Worm (Caenorhabditis elegans): ENCODE data around the gene vit-5.

The vit-5 gene

ce11 chrX:3403195-3403594 is at the start of gene vit-5:
Gene vit-5, plus strand, starts transcription at chrX:3403471.
- TF ChIP-seq ets-7 (tag; optimal IDR thresholded peaks at IDR 0.05) (no peak), scrt-1 (GFP tag; IDR thresholded peaks at IDR 0.05) (no peak), flt-1 (GFP tag; IDR thresholded peaks at IDR 0.05) (no peak), B0310.2 (tag; optimal IDR thresholded peaks at IDR 0.05) (no peak), pes-1 (GFP tag; IDR thresholded peaks at IDR 0.05) (no peak), hmg-4 (GFP tag; optimal IDR thresholded peaks at IDR 0.05) (no peak)

ce11 chrX:3362378-3362777 is 40.9 kb upstream of the vit-5 start, which contains the start of gene dhs-26:
Gene dhs-26, minus strand, starts transcription at chrX:3362493.
- TF ChIP-seq aly-1 (tag; optimal IDR thresholded peaks at IDR 0.05), result no peak
- no peak for TF ChIP-seq ama-1 (optimal IDR thresholded peaks at IDR 0.05)
- no peak for TF ChIP-seq ceh-13 (GFP tag; optimal IDR thresholded peaks at IDR 0.05)

ce11 chrX:3366782-3367181 is 36.5 kb upstream of the vit-5 start:
- no peak for TF ChIP-seq scrt-1 (GFP tag; IDR thresholded peaks at IDR 0.05)
- TF ChIP-seq flt-1 (GFP tag; IDR thresholded peaks at IDR 0.05), result no peak
- TF ChIP-seq ama-1 (optimal IDR thresholded peaks at IDR 0.05), result no peak
- TF ChIP-seq ceh-13 (GFP tag; optimal IDR thresholded peaks at IDR 0.05), result no peak
- TF ChIP-seq F13C5.2 (tag; optimal IDR thresholded peaks at IDR 0.05), result no peak
- TF ChIP-seq hnd-1 (tag; optimal IDR thresholded peaks at IDR 0.05), result no peak
- TF ChIP-seq B0310.2 (tag; optimal IDR thresholded peaks at IDR 0.05), result no peak
- no peak for TF ChIP-seq pes-1 (GFP tag; IDR thresholded peaks at IDR 0.05)

- TF ChIP-seq tra-4 (tag; optimal IDR thresholded peaks at IDR 0.05), result no peak
Measured at ce11 chrX:3368659-3369058, 34.6 kb upstream of the vit-5 start, which contains the start of gene ZK563.2. Gene ZK563.2, plus strand, starts transcription at chrX:3368959.

ce11 chrX:3369442-3369841 is 33.8 kb upstream of the vit-5 start:
- TF ChIP-seq aly-1 (tag; optimal IDR thresholded peaks at IDR 0.05), result no peak
- TF ChIP-seq ceh-36 (tag; optimal IDR thresholded peaks at IDR 0.05), result no peak

- TF ChIP-seq flt-1 (GFP tag; IDR thresholded peaks at IDR 0.05) (peak; percentile 94), scrt-1 (GFP tag; IDR thresholded peaks at IDR 0.05) (peak; percentile 93), tbx-37 (GFP tag; conservative IDR thresholded peaks at IDR 0.05) (peak; percentile 90), ceh-36 (tag; optimal IDR thresholded peaks at IDR 0.05) (peak; percentile 77), B0310.2 (tag; optimal IDR thresholded peaks at IDR 0.05) (peak; percentile 81), tra-4 (tag; optimal IDR thresholded peaks at IDR 0.05) (peak; percentile 71), F13C5.2 (tag; optimal IDR thresholded peaks at IDR 0.05) (peak; percentile 86), ets-7 (tag; optimal IDR thresholded peaks at IDR 0.05) (peak; percentile 36), hmg-4 (GFP tag; optimal IDR thresholded peaks at IDR 0.05) (peak; percentile 88), sea-1 (GFP tag; conservative IDR thresholded peaks at IDR 0.05) (peak; percentile 92), hnd-1 (tag; optimal IDR thresholded peaks at IDR 0.05) (peak; percentile 71), hmbx-1 (tag; optimal IDR thresholded peaks at IDR 0.05) (peak; percentile 62), ceh-13 (GFP tag; optimal IDR thresholded peaks at IDR 0.05) (peak; percentile 81), aly-1 (tag; optimal IDR thresholded peaks at IDR 0.05) (peak; percentile 88), pes-1 (GFP tag; IDR thresholded peaks at IDR 0.05) (peak; percentile 95), tbx-11 (GFP tag; IDR thresholded peaks at IDR 0.05) (peak; percentile 84), ama-1 (optimal IDR thresholded peaks at IDR 0.05) (no peak)
Measured at ce11 chrX:3371264-3371663, 32.0 kb upstream of the vit-5 start.

ce11 chrX:3374642-3375041 is 28.6 kb upstream of the vit-5 start, which contains the start of gene clc-3:
Gene clc-3, minus strand, starts transcription at chrX:3374742.
- TF ChIP-seq B0310.2 (tag; optimal IDR thresholded peaks at IDR 0.05) (no peak), hnd-1 (tag; optimal IDR thresholded peaks at IDR 0.05) (no peak), flt-1 (GFP tag; IDR thresholded peaks at IDR 0.05) (no peak), ama-1 (optimal IDR thresholded peaks at IDR 0.05) (no peak), scrt-1 (GFP tag; IDR thresholded peaks at IDR 0.05) (no peak), F13C5.2 (tag; optimal IDR thresholded peaks at IDR 0.05) (no peak), tra-4 (tag; optimal IDR thresholded peaks at IDR 0.05) (no peak), ceh-13 (GFP tag; optimal IDR thresholded peaks at IDR 0.05) (no peak), aly-1 (tag; optimal IDR thresholded peaks at IDR 0.05) (no peak)

ce11 chrX:3375320-3375719 is 28.0 kb upstream of the vit-5 start:
- TF ChIP-seq flt-1 (GFP tag; IDR thresholded peaks at IDR 0.05) (no peak), hnd-1 (tag; optimal IDR thresholded peaks at IDR 0.05) (no peak), ceh-36 (tag; optimal IDR thresholded peaks at IDR 0.05) (no peak), tbx-37 (GFP tag; conservative IDR thresholded peaks at IDR 0.05) (no peak), aly-1 (tag; optimal IDR thresholded peaks at IDR 0.05) (no peak), sea-1 (GFP tag; conservative IDR thresholded peaks at IDR 0.05) (no peak), ets-7 (tag; optimal IDR thresholded peaks at IDR 0.05) (no peak), tra-4 (tag; optimal IDR thresholded peaks at IDR 0.05) (no peak), hmg-4 (GFP tag; optimal IDR thresholded peaks at IDR 0.05) (no peak)

- TF ChIP-seq hmbx-1 (tag; optimal IDR thresholded peaks at IDR 0.05) (no peak), tbx-37 (GFP tag; conservative IDR thresholded peaks at IDR 0.05) (no peak), ceh-36 (tag; optimal IDR thresholded peaks at IDR 0.05) (no peak), sea-1 (GFP tag; conservative IDR thresholded peaks at IDR 0.05) (no peak), scrt-1 (GFP tag; IDR thresholded peaks at IDR 0.05) (no peak), pes-1 (GFP tag; IDR thresholded peaks at IDR 0.05) (no peak), F13C5.2 (tag; optimal IDR thresholded peaks at IDR 0.05) (no peak), tra-4 (tag; optimal IDR thresholded peaks at IDR 0.05) (no peak), ceh-13 (GFP tag; optimal IDR thresholded peaks at IDR 0.05) (no peak), ets-7 (tag; optimal IDR thresholded peaks at IDR 0.05) (no peak), aly-1 (tag; optimal IDR thresholded peaks at IDR 0.05) (no peak), hmg-4 (GFP tag; optimal IDR thresholded peaks at IDR 0.05) (no peak), tbx-11 (GFP tag; IDR thresholded peaks at IDR 0.05) (no peak), ama-1 (optimal IDR thresholded peaks at IDR 0.05) (no peak), hnd-1 (tag; optimal IDR thresholded peaks at IDR 0.05) (no peak), B0310.2 (tag; optimal IDR thresholded peaks at IDR 0.05) (no peak), flt-1 (GFP tag; IDR thresholded peaks at IDR 0.05) (no peak)
Measured at ce11 chrX:3379114-3379513, 24.2 kb upstream of the vit-5 start, which contains the start of gene sorf-1. Gene sorf-1, minus strand, starts transcription at chrX:3379248.
